Worm (Caenorhabditis elegans): ENCODE results near the gene inpp-4B.
A peak's percentile ranks its signal among the peaks of the same experiment; 100 is the strongest.

The inpp-4B gene

ce11 chrIII:10266824-10267223, at the start of gene inpp-4B:
Gene inpp-4B (minus strand): TSS chrIII:10266877.
- 0 out of 2 replicates have a peak, but pooled peaks have one; percentile 11 for TF ChIP-seq T22C8.4 (GFP tag; IDR thresholded peaks at IDR 0.05)

- TF ChIP-seq T22C8.4 (GFP tag; IDR thresholded peaks at IDR 0.05), result no peak
- TF ChIP-seq klf-2 (GFP tag; conservative IDR thresholded peaks at IDR 0.05), result no peak
- no peak for TF ChIP-seq ztf-23 (GFP tag; IDR thresholded peaks at IDR 0.05)
- no peak for TF ChIP-seq tab-1 (GFP tag; IDR thresholded peaks at IDR 0.05)
- no peak for TF ChIP-seq cog-1 (tag; optimal IDR thresholded peaks at IDR 0.05)
- no peak for TF ChIP-seq flt-1 (GFP tag; IDR thresholded peaks at IDR 0.05)
- no peak for TF ChIP-seq ref-1 (GFP tag; conservative IDR thresholded peaks at IDR 0.05)
- no peak for TF ChIP-seq ztf-29 (GFP tag; IDR thresholded peaks at IDR 0.05)
Measured at ce11 chrIII:10314234-10314633, 47.6 kb upstream of the inpp-4B start.

ce11 chrIII:10311016-10311415, 44.3 kb upstream of the inpp-4B start, which contains the start of gene T07A5.7:
Gene T07A5.7 (minus strand): TSS chrIII:10311116.
- TF ChIP-seq cog-1 (tag; optimal IDR thresholded peaks at IDR 0.05) (no peak), tab-1 (GFP tag; IDR thresholded peaks at IDR 0.05) (no peak), ref-1 (GFP tag; conservative IDR thresholded peaks at IDR 0.05) (no peak), ztf-29 (GFP tag; IDR thresholded peaks at IDR 0.05) (no peak), flt-1 (GFP tag; IDR thresholded peaks at IDR 0.05) (no peak), klf-2 (GFP tag; conservative IDR thresholded peaks at IDR 0.05) (no peak), ztf-23 (GFP tag; IDR thresholded peaks at IDR 0.05) (no peak)

ce11 chrIII:10306049-10306448, 39.4 kb upstream of the inpp-4B start, which contains the start of gene T07A5.1:
Gene T07A5.1 (minus strand): TSS chrIII:10306197.
- no peak for TF ChIP-seq med-1 (GFP tag; optimal IDR thresholded peaks at IDR 0.05; ENCODE audit: insufficient read depth)
- TF ChIP-seq tab-1 (GFP tag; IDR thresholded peaks at IDR 0.05), result no peak
- TF ChIP-seq flt-1 (GFP tag; IDR thresholded peaks at IDR 0.05), result no peak
- TF ChIP-seq klf-2 (GFP tag; conservative IDR thresholded peaks at IDR 0.05), result no peak
- TF ChIP-seq ref-1 (GFP tag; conservative IDR thresholded peaks at IDR 0.05), result no peak
- TF ChIP-seq cog-1 (tag; optimal IDR thresholded peaks at IDR 0.05), result no peak
- no peak for TF ChIP-seq T22C8.4 (GFP tag; IDR thresholded peaks at IDR 0.05)
- no peak for TF ChIP-seq ztf-29 (GFP tag; IDR thresholded peaks at IDR 0.05)
- TF ChIP-seq ztf-23 (GFP tag; IDR thresholded peaks at IDR 0.05), result no peak

- TF ChIP-seq tab-1 (GFP tag; IDR thresholded peaks at IDR 0.05), result no peak
Measured at ce11 chrIII:10305295-10305694, 38.6 kb upstream of the inpp-4B start.

ce11 chrIII:10300078-10300477, 33.4 kb upstream of the inpp-4B start, which contains the start of gene vglu-3:
Gene vglu-3 (plus strand): TSS chrIII:10300378.
- TF ChIP-seq ref-1 (GFP tag; conservative IDR thresholded peaks at IDR 0.05) (no peak), tab-1 (GFP tag; IDR thresholded peaks at IDR 0.05) (no peak), med-1 (GFP tag; optimal IDR thresholded peaks at IDR 0.05; ENCODE audit: insufficient read depth) (no peak), klf-2 (GFP tag; conservative IDR thresholded peaks at IDR 0.05) (no peak), T22C8.4 (GFP tag; IDR thresholded peaks at IDR 0.05) (no peak), ztf-29 (GFP tag; IDR thresholded peaks at IDR 0.05) (no peak), flt-1 (GFP tag; IDR thresholded peaks at IDR 0.05) (no peak), ztf-23 (GFP tag; IDR thresholded peaks at IDR 0.05) (no peak), cog-1 (tag; optimal IDR thresholded peaks at IDR 0.05) (no peak)

- TF ChIP-seq ztf-29 (GFP tag; IDR thresholded peaks at IDR 0.05) (no peak), ref-1 (GFP tag; conservative IDR thresholded peaks at IDR 0.05) (no peak), med-1 (GFP tag; optimal IDR thresholded peaks at IDR 0.05; ENCODE audit: insufficient read depth) (no peak), cog-1 (tag; optimal IDR thresholded peaks at IDR 0.05) (no peak), ztf-23 (GFP tag; IDR thresholded peaks at IDR 0.05) (no peak), klf-2 (GFP tag; conservative IDR thresholded peaks at IDR 0.05) (no peak), flt-1 (GFP tag; IDR thresholded peaks at IDR 0.05) (no peak), tab-1 (GFP tag; IDR thresholded peaks at IDR 0.05) (no peak), T22C8.4 (GFP tag; IDR thresholded peaks at IDR 0.05) (no peak)
Measured at ce11 chrIII:10296904-10297303, 30.2 kb upstream of the inpp-4B start.

ce11 chrIII:10294837-10295236, 28.2 kb upstream of the inpp-4B start, which contains the start of gene vglu-2:
Gene vglu-2 (plus strand): TSS chrIII:10295137.
- TF ChIP-seq ztf-23 (GFP tag; IDR thresholded peaks at IDR 0.05), result no peak
- no peak for TF ChIP-seq T22C8.4 (GFP tag; IDR thresholded peaks at IDR 0.05)
- TF ChIP-seq ztf-29 (GFP tag; IDR thresholded peaks at IDR 0.05), result no peak
- no peak for TF ChIP-seq flt-1 (GFP tag; IDR thresholded peaks at IDR 0.05)
- TF ChIP-seq ref-1 (GFP tag; conservative IDR thresholded peaks at IDR 0.05), result no peak
- TF ChIP-seq tab-1 (GFP tag; IDR thresholded peaks at IDR 0.05), result no peak
- no peak for TF ChIP-seq klf-2 (GFP tag; conservative IDR thresholded peaks at IDR 0.05)
- TF ChIP-seq cog-1 (tag; optimal IDR thresholded peaks at IDR 0.05), result no peak
- TF ChIP-seq med-1 (GFP tag; optimal IDR thresholded peaks at IDR 0.05; ENCODE audit: insufficient read depth), result no peak

- TF ChIP-seq ztf-23 (GFP tag; IDR thresholded peaks at IDR 0.05), result no peak
- no peak for TF ChIP-seq tab-1 (GFP tag; IDR thresholded peaks at IDR 0.05)
- no peak for TF ChIP-seq cog-1 (tag; optimal IDR thresholded peaks at IDR 0.05)
- TF ChIP-seq med-1 (GFP tag; optimal IDR thresholded peaks at IDR 0.05; ENCODE audit: insufficient read depth), result no peak
- TF ChIP-seq flt-1 (GFP tag; IDR thresholded peaks at IDR 0.05), result no peak
- TF ChIP-seq ref-1 (GFP tag; conservative IDR thresholded peaks at IDR 0.05), result no peak
- TF ChIP-seq klf-2 (GFP tag; conservative IDR thresholded peaks at IDR 0.05), result no peak
- no peak for TF ChIP-seq T22C8.4 (GFP tag; IDR thresholded peaks at IDR 0.05)
- TF ChIP-seq ztf-29 (GFP tag; IDR thresholded peaks at IDR 0.05), result no peak
Measured at ce11 chrIII:10293946-10294345, 27.3 kb upstream of the inpp-4B start.

- no peak for TF ChIP-seq klf-2 (GFP tag; conservative IDR thresholded peaks at IDR 0.05)
- TF ChIP-seq T22C8.4 (GFP tag; IDR thresholded peaks at IDR 0.05), result no peak
- TF ChIP-seq tab-1 (GFP tag; IDR thresholded peaks at IDR 0.05), result no peak
- no peak for TF ChIP-seq med-1 (GFP tag; optimal IDR thresholded peaks at IDR 0.05; ENCODE audit: insufficient read depth)
- no peak for TF ChIP-seq ref-1 (GFP tag; conservative IDR thresholded peaks at IDR 0.05)
- no peak for TF ChIP-seq flt-1 (GFP tag; IDR thresholded peaks at IDR 0.05)
- TF ChIP-seq ztf-29 (GFP tag; IDR thresholded peaks at IDR 0.05), result no peak
- TF ChIP-seq cog-1 (tag; optimal IDR thresholded peaks at IDR 0.05), result no peak
- TF ChIP-seq ztf-23 (GFP tag; IDR thresholded peaks at IDR 0.05), result no peak
Measured at ce11 chrIII:10293362-10293761, 26.7 kb upstream of the inpp-4B start.

Measured in whole organism, midembryonic.